Fruit fly (Drosophila melanogaster): ENCODE measurements around the gene CG14852.
A peak's percentile ranks its signal among the peaks of the same experiment; 100 is the strongest.

The CG14852 gene

dm6 chr3R:14576511-14576691 is 10.7 kb downstream of the CG14852 start, which contains the start of gene CG44094:
Gene CG44094 (minus strand): TSS chr3R:14576611.
- TF ChIP-seq CG11560 (tag; IDR thresholded peaks at IDR 0.05) (no peak), Hr78 (GFP tag; optimal IDR thresholded peaks at IDR 0.05) (no peak), HHEX (GFP tag; optimal IDR thresholded peaks at IDR 0.05) (no peak), Mes4 (GFP tag; optimal IDR thresholded peaks at IDR 0.05) (no peak), esg (GFP tag; conservative IDR thresholded peaks at IDR 0.05) (no peak), bcd (GFP tag; optimal IDR thresholded peaks at IDR 0.05) (no peak), oc (tag; optimal IDR thresholded peaks at IDR 0.05) (no peak), Usf (GFP tag; optimal IDR thresholded peaks at IDR 0.05) (no peak), corto (GFP tag; optimal IDR thresholded peaks at IDR 0.05) (no peak), CG12391 (tag; optimal IDR thresholded peaks at IDR 0.05) (no peak), ewg (GFP tag; optimal IDR thresholded peaks at IDR 0.05) (no peak), lilli (GFP tag; optimal IDR thresholded peaks at IDR 0.05) (no peak), H2.0 (GFP tag; IDR thresholded peaks at IDR 0.05) (no peak), Rfx (GFP tag; IDR thresholded peaks at IDR 0.05) (no peak), dati (GFP tag; IDR thresholded peaks at IDR 0.05) (no peak), ftz-f1 (GFP tag; optimal IDR thresholded peaks at IDR 0.05) (no peak), Drgx (GFP tag; IDR thresholded peaks at IDR 0.05) (no peak), gcm (GFP tag; optimal IDR thresholded peaks at IDR 0.05) (no peak), CG14014 (GFP tag; IDR thresholded peaks at IDR 0.05) (no peak)

dm6 chr3R:14576692-14577646 is 11.2 kb downstream of the CG14852 start, which contains the start of gene stumps:
Gene stumps (plus strand): TSS chr3R:14577217.
- TF ChIP-seq Nf-YB (GFP tag; optimal IDR thresholded peaks at IDR 0.05) = peak; percentile 23
- TF ChIP-seq br (optimal IDR thresholded peaks at IDR 0.05) = no peak
- TF ChIP-seq org-1 (GFP tag; optimal IDR thresholded peaks at IDR 0.05) = no peak
- TF ChIP-seq Jarid2 (GFP tag; optimal IDR thresholded peaks at IDR 0.05) = peak; percentile 32
- TF ChIP-seq CG3163 (GFP tag; optimal IDR thresholded peaks at IDR 0.05) = peak; percentile 94
- 0 out of 2 replicates have a peak, but pooled peaks have one; percentile 27 for TF ChIP-seq CG32767 (GFP tag; IDR thresholded peaks at IDR 0.05)
- 0 out of 3 replicates have a peak, but pooled peaks have one; percentile 10 for TF ChIP-seq Opbp (GFP tag; IDR thresholded peaks at IDR 0.05; ENCODE audit: partially characterized antibody)
- TF ChIP-seq sim (GFP tag; IDR thresholded peaks at IDR 0.05) = no peak
- peak; percentile 31; the same call in 1 of the 2 replicates for TF ChIP-seq sens-2 (GFP tag; IDR thresholded peaks at IDR 0.05)
- no peak for TF ChIP-seq en (GFP tag; optimal IDR thresholded peaks at IDR 0.05)
- TF ChIP-seq CG1792 (GFP tag; optimal IDR thresholded peaks at IDR 0.05) = peak; percentile 16
- TF ChIP-seq CG5180 (GFP tag; optimal IDR thresholded peaks at IDR 0.05) = no peak
- no peak for TF ChIP-seq Stat92E (GFP tag; optimal IDR thresholded peaks at IDR 0.05)
- peak; percentile 0 for TF ChIP-seq CG8290 (GFP tag; optimal IDR thresholded peaks at IDR 0.05)
- no peak for TF ChIP-seq CG8290 (tag; optimal IDR thresholded peaks at IDR 0.05)
- TF ChIP-seq CG11696 (GFP tag; IDR thresholded peaks at IDR 0.05) = no peak
- TF ChIP-seq D19A (tag; optimal IDR thresholded peaks at IDR 0.05) = no peak
- TF ChIP-seq CG10431 (GFP tag; optimal IDR thresholded peaks at IDR 0.05) = peak; percentile 25
- TF ChIP-seq sens (GFP tag) = peak; percentile 46
- no peak for TF ChIP-seq Hr51 (GFP tag; optimal IDR thresholded peaks at IDR 0.05)
- TF ChIP-seq sqz (GFP tag; optimal IDR thresholded peaks at IDR 0.05) = peak; percentile 35
- peak; percentile 38 for TF ChIP-seq CG10543 (GFP tag; optimal IDR thresholded peaks at IDR 0.05)
- TF ChIP-seq CG11085 (GFP tag; IDR thresholded peaks at IDR 0.05) = no peak
- TF ChIP-seq tap (tag; optimal IDR thresholded peaks at IDR 0.05) = peak; percentile 14
- no peak for TF ChIP-seq hkb (optimal IDR thresholded peaks at IDR 0.05)
- peak; percentile 28; the same call in 1 of the 2 replicates for TF ChIP-seq hkb (GFP tag; IDR thresholded peaks at IDR 0.05)
- no peak for TF ChIP-seq amos (GFP tag; IDR thresholded peaks at IDR 0.05; ENCODE audit: partially characterized antibody)
- peak; percentile 18; the same call in 2 of the 3 replicates for TF ChIP-seq ci (GFP tag; IDR thresholded peaks at IDR 0.05)
- no peak for TF ChIP-seq CG10462 (GFP tag; optimal IDR thresholded peaks at IDR 0.05)
- TF ChIP-seq Med (GFP tag) = peak; percentile 73
- TF ChIP-seq CG1647 (GFP tag; optimal IDR thresholded peaks at IDR 0.05) = no peak

Measured in whole organism, embryonic.